Worm (Caenorhabditis elegans): Measurements from ENCODE around the gene mog-5.
"Not testable (repeated sequence)": the region's sequence is repeated elsewhere in the genome, so short reads cannot be mapped to it uniquely, and the experiment has no call there.

mog-5 gene

ce11 chrII:5399201-5399600 is at the start of gene mog-5:
Gene mog-5, plus strand, starts transcription at chrII:5399538.
- TF ChIP-seq gmeb-1 (tag; optimal IDR thresholded peaks at IDR 0.05) (peak; percentile 57), ztf-1 (GFP tag; conservative IDR thresholded peaks at IDR 0.05) (no peak), zag-1 (tag; optimal IDR thresholded peaks at IDR 0.05) (no peak), nhr-12 (tag; optimal IDR thresholded peaks at IDR 0.05) (no peak), lin-39 (tag; optimal IDR thresholded peaks at IDR 0.05) (no peak), Y55F3AM.14 (GFP tag; optimal IDR thresholded peaks at IDR 0.05) (no peak), blmp-1 (tag; optimal IDR thresholded peaks at IDR 0.05; ENCODE audit: insufficient read depth) (no peak), sem-4 (tag; optimal IDR thresholded peaks at IDR 0.05) (peak; percentile 12), ZK546.5 (tag; optimal IDR thresholded peaks at IDR 0.05) (no peak), aly-2 (tag; optimal IDR thresholded peaks at IDR 0.05) (no peak), fos-1 (tag; optimal IDR thresholded peaks at IDR 0.05) (no peak), nhr-237 (tag; optimal IDR thresholded peaks at IDR 0.05) (no peak), sma-9 (GFP tag; optimal IDR thresholded peaks at IDR 0.05) (no peak), sma-9 (tag; optimal IDR thresholded peaks at IDR 0.05) (no peak), nhr-77 (tag; optimal IDR thresholded peaks at IDR 0.05) (no peak), egl-27 (tag; optimal IDR thresholded peaks at IDR 0.05) (no peak), alr-1 (tag; optimal IDR thresholded peaks at IDR 0.05) (no peak), skn-1 (tag; optimal IDR thresholded peaks at IDR 0.05) (no peak), C34F6.9 (tag; optimal IDR thresholded peaks at IDR 0.05) (peak; percentile 8), peb-1 (tag; optimal IDR thresholded peaks at IDR 0.05) (no peak), nhr-11 (tag; optimal IDR thresholded peaks at IDR 0.05) (no peak), nhr-25 (tag; optimal IDR thresholded peaks at IDR 0.05) (no peak), nhr-10 (tag; optimal IDR thresholded peaks at IDR 0.05) (no peak), ztf-4 (tag; optimal IDR thresholded peaks at IDR 0.05) (no peak), unc-55 (GFP tag; optimal IDR thresholded peaks at IDR 0.05) (peak; percentile 45), snpc-4 (tag; optimal IDR thresholded peaks at IDR 0.05) (no peak), mbf-1 (tag; optimal IDR thresholded peaks at IDR 0.05) (no peak), lsy-2 (tag; optimal IDR thresholded peaks at IDR 0.05) (no peak), mdl-1 (tag; optimal IDR thresholded peaks at IDR 0.05) (no peak), lin-11 (tag; optimal IDR thresholded peaks at IDR 0.05) (no peak), R02D3.7 (tag; optimal IDR thresholded peaks at IDR 0.05) (no peak), nhr-129 (tag; optimal IDR thresholded peaks at IDR 0.05) (no peak)

ce11 chrII:5350357-5350756 is 49.0 kb upstream of the mog-5 start, which contains the start of gene F09E5.8:
Gene F09E5.8, plus strand, starts transcription at chrII:5350669.
- not testable (repeated sequence) for TF ChIP-seq nhr-12 (tag; optimal IDR thresholded peaks at IDR 0.05); ztf-4 (tag; optimal IDR thresholded peaks at IDR 0.05); Y55F3AM.14 (GFP tag; optimal IDR thresholded peaks at IDR 0.05)

- TF ChIP-seq nhr-129 (tag; optimal IDR thresholded peaks at IDR 0.05), result no peak
Measured at ce11 chrII:5351799-5352198, 47.5 kb upstream of the mog-5 start, which contains the start of gene F09E5.7. Gene F09E5.7, plus strand, starts transcription at chrII:5352099.

ce11 chrII:5353642-5354041 is 45.7 kb upstream of the mog-5 start:
- TF ChIP-seq sma-3 (GFP tag; optimal IDR thresholded peaks at IDR 0.05) (peak; percentile 22), F13H6.1 (tag; optimal IDR thresholded peaks at IDR 0.05) (no peak), sma-9 (GFP tag; optimal IDR thresholded peaks at IDR 0.05) (peak; percentile 17), sma-9 (tag; optimal IDR thresholded peaks at IDR 0.05) (no peak), aly-2 (tag; optimal IDR thresholded peaks at IDR 0.05) (no peak), gmeb-1 (tag; optimal IDR thresholded peaks at IDR 0.05) (no peak), ceh-16 (tag; optimal IDR thresholded peaks at IDR 0.05) (no peak), blmp-1 (tag; optimal IDR thresholded peaks at IDR 0.05; ENCODE audit: insufficient read depth) (no peak), lin-11 (tag; optimal IDR thresholded peaks at IDR 0.05) (no peak), lsy-2 (tag; optimal IDR thresholded peaks at IDR 0.05) (peak in 1 of 2 experiments; percentile 22), skn-1 (tag; optimal IDR thresholded peaks at IDR 0.05) (no peak), zag-1 (tag; optimal IDR thresholded peaks at IDR 0.05) (no peak), peb-1 (tag; optimal IDR thresholded peaks at IDR 0.05) (no peak), Y55F3AM.14 (GFP tag; optimal IDR thresholded peaks at IDR 0.05) (peak; percentile 25)

ce11 chrII:5355384-5355783 is 44.0 kb upstream of the mog-5 start, which contains the start of gene srg-69:
Gene srg-69, plus strand, starts transcription at chrII:5355684.
- TF ChIP-seq dmd-4 (tag; optimal IDR thresholded peaks at IDR 0.05) (no peak), elt-3 (tag; optimal IDR thresholded peaks at IDR 0.05) (no peak), fos-1 (tag; optimal IDR thresholded peaks at IDR 0.05) (no peak), nhr-10 (tag; optimal IDR thresholded peaks at IDR 0.05) (no peak), nhr-23 (tag; optimal IDR thresholded peaks at IDR 0.05) (no peak), nhr-21 (tag; optimal IDR thresholded peaks at IDR 0.05) (no peak), ztf-11 (tag; optimal IDR thresholded peaks at IDR 0.05) (no peak), skn-1 (tag; optimal IDR thresholded peaks at IDR 0.05) (no peak), unc-62 (GFP tag; optimal IDR thresholded peaks at IDR 0.05) (no peak)
